Worm (Caenorhabditis elegans) whole organism, L2 larva: ENCODE data around the gene dpf-1.

Experiments
- ceh-82 ChIP-seq: fragments of 150-350 bp; optimal IDR thresholded peaks from 2 replicates; lab custom pipeline; 2014; ENCODE audit warnings: missing biosample characterization, missing genetic modification characterization
- dmd-4 ChIP-seq: sonication (generic microtip); optimal IDR thresholded peaks from 2 replicates; lab custom pipeline; 2017; ENCODE audit warnings: missing biosample characterization, missing genetic modification characterization
- lin-11 ChIP-seq: fragments of 150-350 bp; sonication (generic microtip); optimal IDR thresholded peaks from 2 replicates; lab custom pipeline; 2014; ENCODE audit warnings: missing biosample characterization, missing genetic modification characterization, inconsistent platforms, mixed read lengths
- lin-13 ChIP-seq: fragments of 150-350 bp; optimal IDR thresholded peaks from 2 replicates; lab custom pipeline; 2014; ENCODE audit warnings: missing biosample characterization, missing genetic modification reagents, missing genetic modification characterization
- nhr-10 ChIP-seq: sonication (generic microtip); optimal IDR thresholded peaks from 2 replicates; lab custom pipeline; 2017; ENCODE audit warnings: missing biosample characterization, missing genetic modification characterization
- nhr-12 ChIP-seq: fragments of 150-350 bp; optimal IDR thresholded peaks from 2 replicates; lab custom pipeline; 2014; ENCODE audit warnings: missing biosample characterization, missing genetic modification characterization
- nhr-237 ChIP-seq: fragments of 150-350 bp; optimal IDR thresholded peaks from 2 replicates; lab custom pipeline; 2014; ENCODE audit warnings: missing biosample characterization, missing genetic modification characterization
- skn-1 ChIP-seq: sonication (generic microtip); optimal IDR thresholded peaks from 2 replicates; lab custom pipeline; 2017; ENCODE audit warnings: missing biosample characterization, missing genetic modification characterization
- snpc-4 ChIP-seq: fragments of 150-350 bp; optimal IDR thresholded peaks from 2 replicates; lab custom pipeline; 2014; ENCODE audit warnings: missing biosample characterization, missing genetic modification characterization
- ztf-4 ChIP-seq: fragments of 150-350 bp; optimal IDR thresholded peaks from 2 replicates; lab custom pipeline; 2014; ENCODE audit warnings: missing biosample characterization, missing genetic modification characterization

- TF ChIP-seq nhr-10 (tag; lab: Kevin White, UChicago), result no peak
- no peak for TF ChIP-seq skn-1 (tag; lab: Kevin White, UChicago)
- TF ChIP-seq lin-13 (GFP tag; lab: Kevin White, UChicago), result no peak
- no peak for TF ChIP-seq ztf-4
- TF ChIP-seq nhr-237 (tag; lab: Kevin White, UChicago), result no peak
- no peak for TF ChIP-seq lin-11 (tag; lab: Kevin White, UChicago)
- TF ChIP-seq snpc-4 (tag; lab: Kevin White, UChicago), result no peak
- no peak for TF ChIP-seq nhr-12 (tag; lab: Kevin White, UChicago)
- no peak for TF ChIP-seq ceh-82
- no peak for TF ChIP-seq dmd-4 (tag; lab: Kevin White, UChicago)
Observed at ce11 chrV:15519845-15520244, 48.7 kb downstream of the dpf-1 start.
